Worm (Caenorhabditis elegans): ENCODE results near the gene F52G3.1.

DNA sequence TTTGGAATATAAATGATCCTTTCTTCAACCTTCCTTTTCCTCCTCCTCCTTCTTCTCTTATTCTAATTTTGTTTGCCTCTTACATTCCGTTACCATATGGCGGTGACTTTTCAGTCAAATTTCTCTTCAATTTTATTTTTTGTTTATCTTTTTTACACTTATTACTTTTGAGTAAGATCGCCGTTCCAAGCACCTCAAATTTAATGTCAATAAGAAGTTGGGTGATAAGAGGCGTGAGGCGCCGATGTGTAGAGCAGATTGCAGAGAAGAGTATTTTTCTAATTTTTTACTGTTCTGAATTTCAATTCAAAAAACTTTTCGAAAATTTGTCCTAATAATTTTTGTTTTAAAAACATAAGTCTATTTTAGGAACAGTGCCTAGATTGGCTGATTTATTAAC, 30.7 kb downstream of the F52G3.1 start:
- TF ChIP-seq egl-18 (GFP tag; IDR thresholded peaks at IDR 0.05) (no peak), mes-4 (tag; optimal IDR thresholded peaks at IDR 0.05) (no peak), F55B11.4 (tag; optimal IDR thresholded peaks at IDR 0.05; ENCODE audit: borderline replicate concordance, insufficient read depth) (no peak), unc-62 (GFP tag; optimal IDR thresholded peaks at IDR 0.05) (no peak), ztf-25 (GFP tag; IDR thresholded peaks at IDR 0.05) (no peak)

Measured in whole organism, young adult.